Fruit fly (Drosophila melanogaster) whole organism, embryonic: ENCODE results near the gene Sidpn.

Experiments
- Aef1 ChIP-seq: fragments of 200-800 bp; sonication (Bioruptor generic); IDR thresholded peaks from 3 replicates; pipeline ENCODE4 v1.3.6; 2022; ENCODE audit warnings: missing biosample characterization, missing genetic modification characterization
- Antp ChIP-seq: fragments of 200-800 bp; sonication (Bioruptor generic); optimal IDR thresholded peaks from 3 replicates; lab custom pipeline; 2016; ENCODE audit warnings: missing biosample characterization, missing genetic modification characterization
- Awh ChIP-seq: fragments of 200-800 bp; sonication (Bioruptor generic); IDR thresholded peaks from 2 replicates; pipeline ENCODE4, ENCODE4 v1.3.6; 2022; ENCODE audit warnings: missing biosample characterization, missing genetic modification characterization
- C15 ChIP-seq: fragments of 200-800 bp; sonication (Bioruptor generic); IDR thresholded peaks from 3 replicates; pipeline ENCODE4 v1.3.6; 2022; ENCODE audit warnings: missing biosample characterization, missing genetic modification characterization
- CG10267 ChIP-seq: fragments of 200-800 bp; sonication (Bioruptor generic); optimal IDR thresholded peaks from 2 replicates; lab custom pipeline; 2018; ENCODE audit warnings: missing biosample characterization, mild to moderate bottlenecking, missing genetic modification characterization, moderate library complexity
- CG11504 ChIP-seq: fragments of 200-800 bp; sonication (Bioruptor generic); optimal IDR thresholded peaks from 3 replicates; lab custom pipeline; 2019; ENCODE audit warnings: missing biosample characterization, mild to moderate bottlenecking, missing genetic modification characterization, moderate library complexity
- CG11696 ChIP-seq: fragments of 200-800 bp; sonication (Bioruptor generic); IDR thresholded peaks from 2 replicates; pipeline ENCODE4 v1.3.6; 2022; ENCODE audit warnings: missing biosample characterization, missing genetic modification characterization
- CG12769 ChIP-seq: fragments of 200-800 bp; sonication (Bioruptor generic); optimal IDR thresholded peaks from 2 replicates; lab custom pipeline; 2019; ENCODE audit warnings: missing biosample characterization, mild to moderate bottlenecking, missing genetic modification characterization, moderate library complexity
- CG14441 ChIP-seq: fragments of 200-800 bp; sonication (Bioruptor generic); IDR thresholded peaks from 2 replicates; pipeline ENCODE4 v1.3.6; 2022; ENCODE audit warnings: missing biosample characterization, missing genetic modification characterization
- CG14860 ChIP-seq: fragments of 200-800 bp; sonication (Bioruptor generic); IDR thresholded peaks from 3 replicates; pipeline ENCODE4 v1.3.6; 2022; ENCODE audit warnings: missing biosample characterization, missing genetic modification characterization; ENCODE audit not compliant: partially characterized antibody
- CG2678 ChIP-seq: fragments of 200-800 bp; sonication (Bioruptor generic); optimal IDR thresholded peaks from 3 replicates; lab custom pipeline; 2019; ENCODE audit warnings: missing biosample characterization, mild to moderate bottlenecking, missing genetic modification characterization, moderate library complexity
- CG32532 ChIP-seq: fragments of 200-800 bp; sonication (Bioruptor generic); IDR thresholded peaks from 2 replicates; pipeline ENCODE4 v1.3.6; 2022; ENCODE audit warnings: missing biosample characterization, missing genetic modification characterization
- CG3995 ChIP-seq: fragments of 200-800 bp; sonication (Bioruptor generic); optimal IDR thresholded peaks from 3 replicates; lab custom pipeline; 2016; ENCODE audit warnings: missing biosample characterization, missing genetic modification characterization
- CG4730 ChIP-seq: fragments of 200-800 bp; sonication (Bioruptor generic); IDR thresholded peaks from 2 replicates; pipeline ENCODE4 v1.3.6; 2022; ENCODE audit warnings: missing biosample characterization, missing genetic modification characterization
- CG4820 ChIP-seq: fragments of 200-800 bp; sonication (Bioruptor generic); optimal IDR thresholded peaks from 3 replicates; lab custom pipeline; 2016; ENCODE audit warnings: missing biosample characterization, missing genetic modification characterization
- CG5953 ChIP-seq: fragments of 200-800 bp; sonication (Bioruptor generic); IDR thresholded peaks from 2 replicates; pipeline ENCODE4 v1.3.6; 2022; ENCODE audit warnings: missing biosample characterization, missing genetic modification characterization
- CG6175 ChIP-seq: fragments of 200-800 bp; sonication (Bioruptor generic); IDR thresholded peaks from 3 replicates; pipeline ENCODE4 v1.3.6; 2022; ENCODE audit warnings: missing biosample characterization, missing genetic modification characterization
- CG6272 ChIP-seq: fragments of 200-800 bp; sonication (Bioruptor generic); IDR thresholded peaks from 2 replicates; pipeline ENCODE4 v1.3.6; 2022; ENCODE audit warnings: missing biosample characterization, missing genetic modification characterization
- CG6791 ChIP-seq: fragments of 200-800 bp; sonication (Bioruptor generic); IDR thresholded peaks from 3 replicates; pipeline ENCODE4 v1.3.6; 2022; ENCODE audit warnings: missing biosample characterization, missing genetic modification characterization; ENCODE audit not compliant: partially characterized antibody
- CG7556 ChIP-seq: fragments of 200-800 bp; sonication (Bioruptor generic); optimal IDR thresholded peaks from 2 replicates; lab custom pipeline; 2017; ENCODE audit warnings: missing biosample characterization, mild to moderate bottlenecking, missing genetic modification characterization
- CG9817 ChIP-seq: fragments of 200-800 bp; sonication (Bioruptor generic); optimal IDR thresholded peaks from 2 replicates; lab custom pipeline; 2018; ENCODE audit warnings: missing biosample characterization, mild to moderate bottlenecking, missing genetic modification characterization, moderate library complexity
- Dbx ChIP-seq: fragments of 200-800 bp; sonication (Bioruptor generic); IDR thresholded peaks from 3 replicates; pipeline ENCODE4 v1.3.6; 2022; ENCODE audit warnings: missing biosample characterization, missing genetic modification characterization
- Doc2 ChIP-seq: fragments of 200-800 bp; sonication (Bioruptor generic); IDR thresholded peaks from 2 replicates; pipeline ENCODE4 v1.3.6; 2022; ENCODE audit warnings: missing biosample characterization, missing genetic modification characterization
- Drgx ChIP-seq: fragments of 200-800 bp; sonication (Bioruptor generic); IDR thresholded peaks from 2 replicates; pipeline ENCODE4 v1.3.6; 2022; ENCODE audit warnings: missing biosample characterization, missing genetic modification characterization
- HHEX ChIP-seq: fragments of 200-800 bp; sonication (Bioruptor generic); optimal IDR thresholded peaks from 3 replicates; lab custom pipeline; 2017; ENCODE audit warnings: missing biosample characterization, mild to moderate bottlenecking, missing genetic modification characterization, missing genetic modification reagents
- Hr39 ChIP-seq: fragments of >200 bp; optimal IDR thresholded peaks from 2 replicates; lab custom pipeline; 2017
- Lim3 ChIP-seq: fragments of 200-800 bp; sonication (Bioruptor generic); IDR thresholded peaks from 2 replicates; pipeline ENCODE4 v1.3.6; 2022; ENCODE audit warnings: missing biosample characterization, missing genetic modification characterization
- Mrtf ChIP-seq: fragments of 200-800 bp; sonication (Bioruptor generic); IDR thresholded peaks from 3 replicates; pipeline ENCODE4 v1.3.6; 2022; ENCODE audit warnings: missing biosample characterization, missing genetic modification characterization
- Nf-YB ChIP-seq: fragments of 200-800 bp; sonication (Bioruptor generic); optimal IDR thresholded peaks from 3 replicates; lab custom pipeline; 2019; ENCODE audit warnings: missing biosample characterization, mild to moderate bottlenecking, missing genetic modification characterization, moderate library complexity
- Scr ChIP-seq: fragments of 200-800 bp; sonication (Bioruptor generic); IDR thresholded peaks from 2 replicates; pipeline ENCODE4 v1.3.6; 2022; ENCODE audit warnings: missing biosample characterization, missing genetic modification characterization; ENCODE audit not compliant: partially characterized antibody
- Six4 ChIP-seq: fragments of 200-800 bp; sonication (Bioruptor generic); optimal IDR thresholded peaks from 2 replicates; lab custom pipeline; 2016; ENCODE audit warnings: missing biosample characterization, missing genetic modification characterization
- Sry-β ChIP-seq: fragments of 200-800 bp; sonication (Bioruptor generic); optimal IDR thresholded peaks from 2 replicates; lab custom pipeline; 2018; ENCODE audit warnings: missing biosample characterization, mild to moderate bottlenecking, missing genetic modification characterization, moderate library complexity
- Taf1 ChIP-seq: fragments of 200-800 bp; sonication (Bioruptor generic); IDR thresholded peaks from 2 replicates; pipeline ENCODE4 v1.3.6; 2022; ENCODE audit warnings: missing biosample characterization, missing genetic modification characterization
- YL-1 ChIP-seq: fragments of 200-800 bp; sonication (Bioruptor generic); optimal IDR thresholded peaks from 3 replicates; lab custom pipeline; 2017; ENCODE audit warnings: missing biosample characterization, mild to moderate bottlenecking, missing genetic modification characterization
- chm ChIP-seq: fragments of 200-800 bp; sonication (Bioruptor generic); IDR thresholded peaks from 2 replicates; pipeline ENCODE4 v1.3.6; 2022; ENCODE audit warnings: missing biosample characterization, missing genetic modification characterization
- corto ChIP-seq: fragments of 200-800 bp; sonication (Bioruptor generic); optimal IDR thresholded peaks from 2 replicates; lab custom pipeline; 2016; ENCODE audit warnings: missing biosample characterization, mild to moderate bottlenecking, missing genetic modification characterization, moderate library complexity
- cwo ChIP-seq: fragments of 200-800 bp; sonication (Bioruptor generic); optimal IDR thresholded peaks from 3 replicates; lab custom pipeline; 2017; ENCODE audit warnings: missing biosample characterization, missing genetic modification characterization, mild to moderate bottlenecking, moderate library complexity, missing genetic modification reagents
- dm ChIP-seq: fragments of 200-800 bp; sonication (Bioruptor generic); optimal IDR thresholded peaks from 3 replicates; lab custom pipeline; 2016; ENCODE audit warnings: missing biosample characterization, missing genetic modification characterization
- eve ChIP-seq, 2 experiments: fragments of >200 bp; optimal IDR thresholded peaks; 2 replicates each; lab custom pipeline; 2017; ENCODE audit warnings: missing biosample characterization in 2 of 2, missing genetic modification characterization in 2 of 2
- gcm2 ChIP-seq: fragments of 200-800 bp; sonication (Bioruptor generic); optimal IDR thresholded peaks from 2 replicates; lab custom pipeline; 2016; ENCODE audit warnings: missing biosample characterization, missing genetic modification characterization
- gsb-n ChIP-seq: fragments of 200-800 bp; sonication (Bioruptor generic); optimal IDR thresholded peaks from 3 replicates; lab custom pipeline; 2018; ENCODE audit warnings: missing biosample characterization, mild to moderate bottlenecking, missing genetic modification characterization
- hb ChIP-seq: fragments of 200-800 bp; sonication (Bioruptor generic); IDR thresholded peaks from 3 replicates; pipeline ENCODE4 v1.3.6; 2022; ENCODE audit warnings: missing biosample characterization, missing genetic modification characterization; ENCODE audit not compliant: partially characterized antibody
- org-1 ChIP-seq: fragments of 200-800 bp; sonication (Bioruptor generic); optimal IDR thresholded peaks from 2 replicates; lab custom pipeline; 2017; ENCODE audit warnings: missing biosample characterization, missing genetic modification characterization
- scrt ChIP-seq: fragments of 200-800 bp; sonication (Bioruptor generic); optimal IDR thresholded peaks from 2 replicates; lab custom pipeline; 2018; ENCODE audit warnings: missing biosample characterization, mild to moderate bottlenecking, missing genetic modification characterization, moderate library complexity
- seq ChIP-seq: fragments of 200-800 bp; sonication (Bioruptor generic); IDR thresholded peaks from 2 replicates; pipeline ENCODE4 v1.3.6; 2022; ENCODE audit warnings: missing biosample characterization, missing genetic modification characterization
- trem ChIP-seq: fragments of 200-800 bp; optimal IDR thresholded peaks from 3 replicates; lab custom pipeline; 2019; ENCODE audit warnings: missing biosample characterization, mild to moderate bottlenecking, missing genetic modification characterization, moderate library complexity
- tup ChIP-seq: fragments of 200-800 bp; sonication (Bioruptor generic); optimal IDR thresholded peaks from 2 replicates; lab custom pipeline; 2016; ENCODE audit warnings: missing biosample characterization, mild to moderate bottlenecking, missing genetic modification characterization, moderate library complexity
- unpg ChIP-seq: fragments of 200-800 bp; sonication (Bioruptor generic); optimal IDR thresholded peaks from 3 replicates; lab custom pipeline; 2018; ENCODE audit warnings: missing biosample characterization, mild to moderate bottlenecking, missing genetic modification characterization, moderate library complexity
- vfl ChIP-seq: fragments of 200-800 bp; sonication (Bioruptor generic); optimal IDR thresholded peaks from 2 replicates; lab custom pipeline; 2016; ENCODE audit warnings: missing biosample characterization, missing genetic modification characterization
- zen2 ChIP-seq: fragments of 200-800 bp; sonication (Bioruptor generic); IDR thresholded peaks from 3 replicates; pipeline ENCODE4 v1.3.6; 2022; ENCODE audit warnings: missing biosample characterization, missing genetic modification characterization; ENCODE audit not compliant: partially characterized antibody

Sidpn gene

DNA sequence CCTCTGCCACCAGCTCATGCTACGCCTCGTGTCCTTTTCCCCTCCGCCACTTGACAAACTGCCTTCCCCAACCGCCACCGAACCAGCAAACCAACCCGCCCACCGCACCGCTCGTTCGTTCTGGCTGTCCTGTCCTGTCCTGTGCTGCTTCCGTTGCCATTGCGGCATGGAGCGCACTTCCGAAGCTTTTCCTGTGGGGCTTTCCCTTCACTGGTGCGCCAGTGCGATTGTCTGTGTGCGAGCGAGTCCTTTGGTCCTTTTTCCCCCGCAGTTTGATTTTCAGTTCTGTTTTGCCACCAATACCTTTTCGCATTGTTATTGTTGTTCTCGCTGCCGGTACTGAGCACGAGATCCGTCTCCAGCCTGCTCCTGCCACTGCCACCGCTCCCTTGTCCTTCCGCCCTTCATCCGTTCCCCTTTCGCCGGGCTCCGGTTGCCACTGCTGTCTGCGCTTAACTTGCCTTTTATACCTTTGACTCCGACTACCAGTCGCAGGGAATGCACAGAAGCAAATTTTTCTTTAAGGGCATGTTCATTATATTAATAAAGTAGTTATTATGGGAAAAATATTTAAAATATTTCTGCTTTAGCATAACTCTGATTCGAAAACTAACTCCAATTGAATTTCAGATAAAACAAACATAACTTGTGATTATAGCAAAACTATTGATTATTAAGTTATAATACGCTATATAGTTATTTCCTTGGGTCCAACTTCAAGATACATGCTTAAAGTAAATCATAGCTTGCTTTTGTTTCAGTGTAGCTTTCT lies 3.4 kb upstream of the Sidpn start (continued):
- TF ChIP-seq org-1 (GFP tag; lab: Kevin White, UChicago) (peak; percentile 74), CG4820 (peak; percentile 32), chm (GFP tag; lab: Robert Waterston, UW) (0 out of 2 replicates have a peak, but pooled peaks have one; percentile 16), CG3995 (GFP tag; lab: Kevin White, UChicago) (no peak), Drgx (GFP tag; lab: Robert Waterston, UW) (no peak), gsb-n (tag; lab: Kevin White, UChicago) (no peak), CG11504 (peak; percentile 89), vfl (peak; percentile 38), CG2678 (tag; lab: Kevin White, UChicago) (peak; percentile 92), Aef1 (peak; percentile 44; the same call in 2 of the 3 replicates), CG32532 (GFP tag; lab: Robert Waterston, UW) (peak; percentile 31; the same call in 1 of the 2 replicates), Taf1 (GFP tag; lab: Robert Waterston, UW) (no peak), HHEX (GFP tag; lab: Kevin White, UChicago) (peak; percentile 78), Nf-YB (GFP tag; lab: Kevin White, UChicago) (peak; percentile 57), Antp (no peak), scrt (GFP tag; lab: Kevin White, UChicago) (peak; percentile 70), CG12769 (tag; lab: Kevin White, UChicago) (peak; percentile 61), dm (GFP tag; lab: Kevin White, UChicago) (no peak), Scr (GFP tag; lab: Robert Waterston, UW) (no peak), tup (GFP tag; lab: Kevin White, UChicago) (no peak), CG6175 (GFP tag; lab: Robert Waterston, UW) (no peak), Doc2 (GFP tag; lab: Robert Waterston, UW) (no peak), zen2 (GFP tag; lab: Robert Waterston, UW) (no peak), hb (GFP tag; lab: Robert Waterston, UW) (no peak), unpg (GFP tag; lab: Kevin White, UChicago) (peak; percentile 66), Sry-β (GFP tag; lab: Kevin White, UChicago) (no peak), Hr39 (lab: Kevin White, UChicago) (no peak), CG11696 (no peak), eve (GFP tag; optimal IDR thresholded peaks at IDR 0.05; lab: Kevin White, UChicago) (no peak), cwo (GFP tag; lab: Kevin White, UChicago) (peak; percentile 73), CG14860 (GFP tag; lab: Robert Waterston, UW) (no peak), CG9817 (tag; lab: Kevin White, UChicago) (peak; percentile 65), CG4730 (GFP tag; lab: Robert Waterston, UW) (no peak), C15 (no peak), YL-1 (GFP tag; lab: Kevin White, UChicago) (peak; percentile 5), CG10267 (tag; lab: Kevin White, UChicago) (peak; percentile 63), CG6791 (no peak), CG14441 (GFP tag; lab: Robert Waterston, UW) (no peak), CG6272 (GFP tag; lab: Robert Waterston, UW) (no peak), CG5953 (GFP tag; lab: Robert Waterston, UW) (no peak), Six4 (GFP tag; lab: Kevin White, UChicago) (no peak), Dbx (GFP tag; lab: Robert Waterston, UW) (peak; percentile 45; the same call in 1 of the 3 replicates), gcm2 (GFP tag; lab: Kevin White, UChicago) (no peak), CG7556 (GFP tag; lab: Kevin White, UChicago) (peak; percentile 94), Lim3 (GFP tag; lab: Robert Waterston, UW) (no peak), corto (GFP tag; lab: Kevin White, UChicago) (no peak), Mrtf (GFP tag; lab: Robert Waterston, UW) (no peak), Awh (GFP tag; lab: Robert Waterston, UW) (no peak), seq (GFP tag; lab: Robert Waterston, UW) (peak; percentile 55; the same call in 1 of the 2 replicates), trem (tag; lab: Kevin White, UChicago) (peak; percentile 18)
